Worm (Caenorhabditis elegans): Measurements from ENCODE around the gene nspd-5.

The nspd-5 gene

DNA sequence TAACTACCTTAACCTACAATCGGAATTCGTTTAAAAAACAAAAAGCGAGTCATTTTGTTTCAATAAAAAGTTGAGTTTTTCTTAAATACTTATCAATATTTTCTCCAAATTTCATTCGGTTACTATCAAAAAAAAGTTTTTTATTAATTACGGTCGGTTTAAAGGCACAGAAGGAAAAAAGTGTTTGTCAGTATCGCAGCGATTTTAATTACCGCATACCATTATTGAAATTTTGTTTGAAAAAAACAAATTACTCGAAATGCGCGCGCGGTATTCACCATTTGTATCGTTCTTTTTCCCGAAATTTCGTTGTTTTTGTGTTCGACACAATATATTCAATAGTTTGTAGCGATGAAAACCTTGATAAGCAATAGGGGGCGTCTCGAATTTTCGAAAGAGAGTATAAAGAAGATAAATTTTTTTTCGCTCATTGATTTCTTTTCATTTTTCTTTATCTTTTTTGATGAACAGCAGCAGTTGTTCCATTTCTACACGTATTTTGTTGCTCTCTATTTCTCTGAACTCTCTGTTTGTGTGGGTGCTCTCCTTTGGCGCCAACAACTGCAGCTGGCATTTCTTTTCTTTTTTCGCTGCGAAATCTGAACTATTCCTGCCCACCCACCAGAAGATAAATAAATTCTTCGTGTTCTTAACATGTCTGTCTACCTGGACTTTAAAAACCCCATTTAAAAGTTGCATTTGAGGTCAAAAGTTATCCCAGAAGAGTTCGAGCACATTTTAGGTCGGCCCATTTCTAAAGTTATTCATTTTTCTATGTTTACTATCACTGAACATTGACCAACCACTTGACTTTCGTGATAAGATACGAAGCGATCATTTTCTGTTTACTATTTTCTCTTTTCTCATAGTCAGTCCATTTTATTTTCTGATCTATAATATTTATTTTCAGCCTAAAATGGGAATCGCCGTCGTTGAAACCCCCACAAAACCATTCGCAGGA is 28.6 kb upstream of the nspd-5 start, which contains the start of gene pgm-1 (continued):
- TF ChIP-seq mcd-1 (GFP tag; IDR thresholded peaks at IDR 0.05) (0 out of 2 replicates have a peak, but pooled peaks have one; percentile 13), lin-26 (GFP tag; IDR thresholded peaks at IDR 0.05) (0 out of 2 replicates have a peak, but pooled peaks have one; percentile 24), ztf-6 (GFP tag; IDR thresholded peaks at IDR 0.05) (no peak), efl-1 (GFP tag; optimal IDR thresholded peaks at IDR 0.05) (peak; percentile 74), somi-1 (GFP tag; optimal IDR thresholded peaks at IDR 0.05) (no peak), let-526 (GFP tag; IDR thresholded peaks at IDR 0.05) (no peak), nhr-120 (GFP tag; IDR thresholded peaks at IDR 0.05) (no peak), Y67H2A.10 (GFP tag; conservative IDR thresholded peaks at IDR 0.05) (no peak), ceh-79 (tag; optimal IDR thresholded peaks at IDR 0.05) (no peak), hsf-1 (GFP tag; IDR thresholded peaks at IDR 0.05) (peak; percentile 86), nfya-1 (tag; optimal IDR thresholded peaks at IDR 0.05; ENCODE audit: borderline replicate concordance, insufficient read depth) (no peak), attf-5 (GFP tag; optimal IDR thresholded peaks at IDR 0.05) (peak; percentile 31), B0261.1 (tag; optimal IDR thresholded peaks at IDR 0.05) (no peak), snpc-1.3 (tag; optimal IDR thresholded peaks at IDR 0.05; ENCODE audit: insufficient read depth) (peak; percentile 8), K12H6.12 (tag; optimal IDR thresholded peaks at IDR 0.05) (peak; percentile 14), hlh-26 (GFP tag; conservative IDR thresholded peaks at IDR 0.05) (no peak), D2030.7 (GFP tag; IDR thresholded peaks at IDR 0.05) (0 out of 2 replicates have a peak, but pooled peaks have one; percentile 12), F39B2.1 (GFP tag; IDR thresholded peaks at IDR 0.05) (no peak), xnd-1 (tag; optimal IDR thresholded peaks at IDR 0.05) (peak; percentile 73)

DNA sequence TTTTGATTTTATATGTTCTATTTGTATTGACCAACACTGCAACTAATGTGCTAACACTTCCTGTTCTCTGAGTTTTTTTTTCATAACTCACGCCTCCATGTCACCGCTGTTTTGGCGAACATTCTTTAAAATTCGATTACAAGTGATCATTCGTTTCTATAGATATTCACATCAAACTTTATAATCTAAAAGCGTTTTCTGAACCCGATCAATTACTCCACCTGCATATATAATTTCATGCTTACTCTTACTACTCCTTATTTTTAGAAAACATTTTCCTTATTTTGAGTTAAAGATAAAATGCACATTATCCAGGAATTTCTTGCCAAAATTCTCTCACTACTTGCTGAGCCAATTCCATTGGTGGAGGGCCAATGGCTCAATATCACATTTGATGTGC is 25.8 kb upstream of the nspd-5 start, which contains the start of gene R05F9.7:
TSS of gene R05F9.7 (plus strand) at position 301 of the 400 bp plus-strand sequence.
- no peak for TF ChIP-seq Y67H2A.10 (GFP tag; conservative IDR thresholded peaks at IDR 0.05)
- TF ChIP-seq ztf-28 (GFP tag; IDR thresholded peaks at IDR 0.05): no peak
- no peak for TF ChIP-seq zim-3 (tag; optimal IDR thresholded peaks at IDR 0.05)
- TF ChIP-seq ceh-58 (GFP tag; IDR thresholded peaks at IDR 0.05): no peak
- no peak for TF ChIP-seq madf-3 (GFP tag; IDR thresholded peaks at IDR 0.05)
- no peak for TF ChIP-seq dpff-1 (tag; optimal IDR thresholded peaks at IDR 0.05)
- TF ChIP-seq hmg-1.2 (GFP tag; IDR thresholded peaks at IDR 0.05): no peak
- TF ChIP-seq ekl-4 (GFP tag; IDR thresholded peaks at IDR 0.05): no peak
- TF ChIP-seq sea-2 (GFP tag; IDR thresholded peaks at IDR 0.05): no peak

DNA sequence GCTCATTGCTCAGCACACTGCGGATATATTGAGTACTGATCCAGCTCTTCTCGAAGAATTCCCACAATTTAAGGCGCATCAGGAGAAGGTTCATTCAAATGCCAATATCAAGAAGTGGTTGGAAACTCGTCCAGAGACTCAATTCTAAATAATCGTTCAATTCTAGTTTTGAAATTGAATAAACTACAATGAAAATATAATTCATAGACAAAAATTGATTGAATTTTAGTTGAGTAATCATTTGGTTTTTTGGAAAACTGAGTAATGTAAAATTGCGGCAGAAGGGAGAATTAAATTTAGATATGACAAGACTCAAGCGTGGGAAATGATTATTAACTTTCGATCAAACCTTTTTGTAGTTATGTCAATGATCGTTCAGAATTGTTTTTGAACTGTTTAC is 24.2 kb upstream of the nspd-5 start:
- no peak for TF ChIP-seq fkh-3 (tag; optimal IDR thresholded peaks at IDR 0.05)

ce11 chrII:4883412-4883811 is 23.3 kb upstream of the nspd-5 start, which contains the start of gene gst-8:
gst-8 (plus strand) TSS chrII:4883712.
- no peak for TF ChIP-seq C06A6.2 (GFP tag; conservative IDR thresholded peaks at IDR 0.05)
- no peak for TF ChIP-seq Y53F4B.3 (GFP tag; IDR thresholded peaks at IDR 0.05)
- no peak for TF ChIP-seq let-526 (GFP tag; IDR thresholded peaks at IDR 0.05)
- TF ChIP-seq ztf-28 (GFP tag; IDR thresholded peaks at IDR 0.05): no peak
- TF ChIP-seq lsl-1 (GFP tag; optimal IDR thresholded peaks at IDR 0.05): no peak
- TF ChIP-seq let-607 (tag; optimal IDR thresholded peaks at IDR 0.05): no peak
- no peak for TF ChIP-seq lag-1 (GFP tag; IDR thresholded peaks at IDR 0.05)
- TF ChIP-seq nhr-120 (GFP tag; IDR thresholded peaks at IDR 0.05): no peak
- no peak for TF ChIP-seq ceh-40 (GFP tag; IDR thresholded peaks at IDR 0.05)
- no peak for TF ChIP-seq nfya-1 (tag; optimal IDR thresholded peaks at IDR 0.05; ENCODE audit: borderline replicate concordance, insufficient read depth)
- no peak for TF ChIP-seq hmg-20 (GFP tag; IDR thresholded peaks at IDR 0.05)
- no peak for TF ChIP-seq attf-3 (GFP tag; conservative IDR thresholded peaks at IDR 0.05)
- TF ChIP-seq sea-2 (GFP tag; IDR thresholded peaks at IDR 0.05): no peak
- TF ChIP-seq ztf-22 (GFP tag; optimal IDR thresholded peaks at IDR 0.05): no peak
- TF ChIP-seq unc-130 (GFP tag; optimal IDR thresholded peaks at IDR 0.05): no peak
- no peak for TF ChIP-seq F39B2.1 (GFP tag; IDR thresholded peaks at IDR 0.05)
- TF ChIP-seq ceh-27 (GFP tag; optimal IDR thresholded peaks at IDR 0.05): no peak
- TF ChIP-seq F37B4.10 (GFP tag; IDR thresholded peaks at IDR 0.05): no peak
- TF ChIP-seq tlf-1 (GFP tag; optimal IDR thresholded peaks at IDR 0.05): no peak
- TF ChIP-seq B0019.2 (GFP tag; conservative IDR thresholded peaks at IDR 0.05): no peak
